Worm (Caenorhabditis elegans) whole organism, young adult: ENCODE results near the gene W10C6.2.

Experiments used
- B0019.2 ChIP-seq: fragments of 200-800 bp; sonication (Bioruptor generic); conservative IDR thresholded peaks from 2 replicates; pipeline ENCODE4 v1.3.6; 2022; ENCODE audit warnings: missing genetic modification reagents, missing genetic modification characterization, missing compliant biosample characterization
- B0035.1 ChIP-seq: sonication (generic microtip); optimal IDR thresholded peaks from 2 replicates; lab custom pipeline; 2016; ENCODE audit warnings: missing genetic modification characterization, mild to moderate bottlenecking, missing compliant biosample characterization, missing genotype, missing genetic modification reagents
- B0261.1 ChIP-seq: sonication (generic microtip); optimal IDR thresholded peaks from 2 replicates; lab custom pipeline; 2016; ENCODE audit warnings: mild to moderate bottlenecking, missing genetic modification characterization, moderate library complexity, missing compliant biosample characterization
- B0336.3 ChIP-seq: fragments of 200-800 bp; sonication (Bioruptor generic); IDR thresholded peaks from 2 replicates; pipeline ENCODE4 v1.3.6; 2022; ENCODE audit warnings: missing genetic modification characterization, missing compliant biosample characterization
- D2030.7 ChIP-seq: fragments of 200-800 bp; sonication (Bioruptor generic); IDR thresholded peaks from 2 replicates; pipeline ENCODE4 v1.3.6; 2022; ENCODE audit warnings: missing genetic modification reagents, missing genetic modification characterization, missing compliant biosample characterization
- F39B2.1 ChIP-seq: fragments of 200-800 bp; sonication (Bioruptor generic); IDR thresholded peaks from 2 replicates; pipeline ENCODE4 v1.3.6; 2022; ENCODE audit warnings: missing genetic modification reagents, missing genetic modification characterization, missing compliant biosample characterization
- F49E8.2 ChIP-seq: sonication (generic microtip); optimal IDR thresholded peaks from 3 replicates; lab custom pipeline; 2017; ENCODE audit warnings: missing genetic modification characterization, mild to moderate bottlenecking, missing compliant biosample characterization, antibody characterized with exemption, moderate library complexity; ENCODE audit not compliant: insufficient read depth
- F52B5.7 ChIP-seq: sonication (generic microtip); optimal IDR thresholded peaks from 2 replicates; lab custom pipeline; 2016; ENCODE audit warnings: mild to moderate bottlenecking, missing genetic modification characterization, missing compliant biosample characterization
- F57A8.1 ChIP-seq: fragments of 200-800 bp; sonication (Bioruptor generic); optimal IDR thresholded peaks from 2 replicates; lab custom pipeline; 2018; ENCODE audit warnings: mild to moderate bottlenecking, missing genetic modification characterization, moderate library complexity, missing compliant biosample characterization
- Y67H2A.10 ChIP-seq: fragments of 200-800 bp; sonication (Bioruptor generic); conservative IDR thresholded peaks from 2 replicates; pipeline ENCODE4 v1.3.6; 2022; ENCODE audit warnings: missing genetic modification reagents, missing genetic modification characterization, missing compliant biosample characterization
- ZK185.1 ChIP-seq: sonication (generic microtip); optimal IDR thresholded peaks from 2 replicates; lab custom pipeline; 2016; ENCODE audit warnings: mild to moderate bottlenecking, missing genetic modification characterization, missing compliant biosample characterization; ENCODE audit not compliant: poor library complexity, severe bottlenecking
- athp-1 ChIP-seq: sonication (generic microtip); optimal IDR thresholded peaks from 2 replicates; lab custom pipeline; 2017; ENCODE audit warnings: mild to moderate bottlenecking, missing genetic modification characterization, missing compliant biosample characterization
- attf-3 ChIP-seq: fragments of 200-800 bp; sonication (Bioruptor generic); conservative IDR thresholded peaks from 2 replicates; pipeline ENCODE4 v1.3.6; 2022; ENCODE audit warnings: missing genetic modification reagents, missing genetic modification characterization, missing compliant biosample characterization
- attf-5 ChIP-seq: fragments of 200-800 bp; sonication (Bioruptor generic); optimal IDR thresholded peaks from 2 replicates; lab custom pipeline; 2018; ENCODE audit warnings: mild to moderate bottlenecking, missing genetic modification characterization, missing compliant biosample characterization
- attf-6 ChIP-seq: fragments of 200-800 bp; sonication (Bioruptor generic); IDR thresholded peaks from 2 replicates; pipeline ENCODE4 v1.3.6; 2022; ENCODE audit warnings: missing genetic modification reagents, missing genetic modification characterization, missing compliant biosample characterization
- ccch-3 ChIP-seq: fragments of 200-800 bp; sonication (Bioruptor generic); optimal IDR thresholded peaks from 2 replicates; lab custom pipeline; 2018; ENCODE audit warnings: mild to moderate bottlenecking, missing genetic modification characterization, missing compliant biosample characterization
- ceh-100 ChIP-seq: fragments of 200-800 bp; sonication (Bioruptor generic); IDR thresholded peaks from 2 replicates; pipeline ENCODE4 v1.3.6; 2022; ENCODE audit warnings: missing genetic modification reagents, missing genetic modification characterization, missing compliant biosample characterization
- ceh-27 ChIP-seq: fragments of 200-800 bp; sonication (Bioruptor generic); optimal IDR thresholded peaks from 2 replicates; lab custom pipeline; 2018; ENCODE audit warnings: mild to moderate bottlenecking, missing genetic modification characterization, moderate library complexity, missing compliant biosample characterization
- ceh-91 ChIP-seq: fragments of 200-800 bp; sonication (Bioruptor generic); IDR thresholded peaks from 2 replicates; pipeline ENCODE4 v1.3.6; 2022; ENCODE audit warnings: missing genetic modification reagents, missing genetic modification characterization, missing compliant biosample characterization
- chd-7 ChIP-seq: sonication (generic microtip); optimal IDR thresholded peaks from 2 replicates; lab custom pipeline; 2016; ENCODE audit warnings: mild to moderate bottlenecking, missing genetic modification characterization, moderate library complexity, missing compliant biosample characterization
- dpl-1 ChIP-seq: fragments of 150-350 bp; optimal IDR thresholded peaks from 2 replicates; lab custom pipeline; 2014; ENCODE audit warnings: missing biosample characterization, missing genetic modification reagents, missing genetic modification characterization
- efl-1 ChIP-seq: fragments of 150-350 bp; optimal IDR thresholded peaks from 2 replicates; lab custom pipeline; 2014; ENCODE audit warnings: missing biosample characterization, missing genetic modification reagents, missing genetic modification characterization
- egl-18 ChIP-seq: fragments of 200-800 bp; sonication (Bioruptor generic); IDR thresholded peaks from 2 replicates; pipeline ENCODE4 v1.3.6; 2022; ENCODE audit warnings: missing genetic modification reagents, missing genetic modification characterization, missing compliant biosample characterization
- egrh-3 ChIP-seq: fragments of 200-800 bp; sonication (Bioruptor generic); IDR thresholded peaks from 2 replicates; pipeline ENCODE4 v1.3.6; 2022; ENCODE audit warnings: missing genetic modification reagents, missing genetic modification characterization, missing compliant biosample characterization
- hmg-20 ChIP-seq: fragments of 200-800 bp; sonication (Bioruptor generic); IDR thresholded peaks from 2 replicates; pipeline ENCODE4 v1.3.6; 2022; ENCODE audit warnings: missing genetic modification reagents, missing genetic modification characterization, missing compliant biosample characterization
- hrde-1 ChIP-seq: sonication (generic microtip); optimal IDR thresholded peaks from 2 replicates; lab custom pipeline; 2016; ENCODE audit warnings: missing genetic modification characterization, mild to moderate bottlenecking, missing compliant biosample characterization, moderate library complexity, missing genotype, missing genetic modification reagents, borderline replicate concordance
- hsf-1 ChIP-seq: fragments of 200-800 bp; sonication (Bioruptor generic); IDR thresholded peaks from 2 replicates; pipeline ENCODE4 v1.3.6; 2022; ENCODE audit warnings: missing genetic modification reagents, missing genetic modification characterization, missing compliant biosample characterization
- lag-1 ChIP-seq: fragments of 200-800 bp; sonication (Bioruptor generic); IDR thresholded peaks from 2 replicates; pipeline ENCODE4 v1.3.6; 2022; ENCODE audit warnings: missing genetic modification reagents, missing genetic modification characterization, missing compliant biosample characterization
- let-526 ChIP-seq: fragments of 200-800 bp; sonication (Bioruptor generic); IDR thresholded peaks from 2 replicates; pipeline ENCODE4 v1.3.6; 2022; ENCODE audit warnings: missing genetic modification reagents, missing genetic modification characterization, missing compliant biosample characterization
- lin-26 ChIP-seq: fragments of 200-800 bp; sonication (Bioruptor generic); IDR thresholded peaks from 2 replicates; pipeline ENCODE4 v1.3.6; 2022; ENCODE audit warnings: missing genetic modification reagents, missing genetic modification characterization, missing compliant biosample characterization
- lsl-1 ChIP-seq: fragments of 200-800 bp; sonication (Bioruptor generic); optimal IDR thresholded peaks from 2 replicates; lab custom pipeline; 2018; ENCODE audit warnings: mild to moderate bottlenecking, missing genetic modification characterization, moderate library complexity, missing compliant biosample characterization
- lsy-27 ChIP-seq: sonication (generic microtip); optimal IDR thresholded peaks from 2 replicates; lab custom pipeline; 2017; ENCODE audit warnings: missing genetic modification characterization, mild to moderate bottlenecking, missing compliant biosample characterization, antibody characterized with exemption, missing genotype, borderline replicate concordance; ENCODE audit not compliant: insufficient read depth
- madf-10 ChIP-seq: sonication (generic microtip); optimal IDR thresholded peaks from 2 replicates; lab custom pipeline; 2016; ENCODE audit warnings: mild to moderate bottlenecking, missing genetic modification characterization, missing compliant biosample characterization
- madf-8 ChIP-seq: fragments of 200-800 bp; sonication (Bioruptor generic); conservative IDR thresholded peaks from 2 replicates; pipeline ENCODE4 v1.3.6; 2022; ENCODE audit warnings: missing genetic modification reagents, missing genetic modification characterization, missing compliant biosample characterization
- mel-28 ChIP-seq: sonication (generic microtip); optimal IDR thresholded peaks from 2 replicates; lab custom pipeline; 2016; ENCODE audit warnings: borderline replicate concordance, mild to moderate bottlenecking, missing genetic modification characterization, missing compliant biosample characterization
- mes-4 ChIP-seq: sonication (generic microtip); optimal IDR thresholded peaks from 2 replicates; lab custom pipeline; 2016; ENCODE audit warnings: missing genotype, missing genetic modification characterization, missing compliant biosample characterization
- nfyb-1 ChIP-seq: fragments of 200-800 bp; sonication (Bioruptor generic); IDR thresholded peaks from 2 replicates; pipeline ENCODE4 v1.3.6; 2022; ENCODE audit warnings: missing genetic modification reagents, missing genetic modification characterization, missing compliant biosample characterization
- nhr-27 ChIP-seq: fragments of 200-800 bp; sonication (Bioruptor generic); optimal IDR thresholded peaks from 2 replicates; lab custom pipeline; 2018; ENCODE audit warnings: mild to moderate bottlenecking, missing genetic modification characterization, moderate library complexity, missing compliant biosample characterization
- rec-8 ChIP-seq, 2 experiments: sonication (generic microtip); optimal IDR thresholded peaks; 2 replicates each; lab custom pipeline; 2016; ENCODE audit warnings: mild to moderate bottlenecking in 2 of 2, missing genetic modification characterization in 2 of 2, missing genetic modification reagents in 2 of 2, missing genotype in 2 of 2, missing biosample characterization in 1 of 2, missing compliant biosample characterization in 1 of 2, moderate library complexity in 1 of 2
- sea-2 ChIP-seq: fragments of 200-800 bp; sonication (Bioruptor generic); IDR thresholded peaks from 2 replicates; pipeline ENCODE4 v1.3.6; 2022; ENCODE audit warnings: missing genetic modification characterization, missing compliant biosample characterization
- snpc-3.4 ChIP-seq: sonication (generic microtip); optimal IDR thresholded peaks from 2 replicates; lab custom pipeline; 2017; ENCODE audit warnings: missing genetic modification characterization, mild to moderate bottlenecking, missing compliant biosample characterization, antibody characterized with exemption, moderate library complexity, missing genotype, missing genetic modification reagents
- tbp1 ChIP-seq: fragments of 200-800 bp; sonication (Bioruptor generic); optimal IDR thresholded peaks from 2 replicates; lab custom pipeline; 2018; ENCODE audit warnings: mild to moderate bottlenecking, missing genetic modification characterization, missing compliant biosample characterization
- ztf-6 ChIP-seq: fragments of 200-800 bp; sonication (Bioruptor generic); IDR thresholded peaks from 2 replicates; pipeline ENCODE4 v1.3.6; 2022; ENCODE audit warnings: missing genetic modification reagents, missing genetic modification characterization, missing compliant biosample characterization

W10C6.2 gene

DNA sequence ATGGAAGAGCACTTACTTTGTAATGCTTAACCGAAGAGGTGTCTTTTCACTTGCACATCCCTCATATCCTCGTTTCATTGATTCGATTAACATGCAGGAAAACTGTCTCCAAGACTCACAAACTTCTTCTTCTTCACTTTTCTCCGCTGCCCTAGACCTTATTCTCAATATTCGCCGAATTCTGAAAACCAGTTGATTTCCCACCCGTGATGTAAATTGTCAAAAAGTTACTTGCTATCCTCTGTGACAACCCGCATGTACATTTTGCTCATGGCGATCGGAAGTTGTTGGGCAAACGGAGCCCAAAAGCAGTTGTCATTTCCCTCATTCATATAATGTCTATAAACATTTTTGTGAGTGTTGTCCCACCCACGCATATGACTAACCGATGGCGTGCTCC is 11.3 kb downstream of the W10C6.2 start:
- TF ChIP-seq athp-1 (tag; lab: Kevin White, UChicago) (no peak), ZK185.1 (tag; lab: Kevin White, UChicago) (no peak), hmg-20 (GFP tag; lab: Robert Waterston, UW) (no peak), nhr-27 (tag; lab: Kevin White, UChicago) (no peak), efl-1 (GFP tag; lab: Kevin White, UChicago) (no peak), ceh-100 (GFP tag; lab: Robert Waterston, UW) (no peak), D2030.7 (GFP tag; lab: Robert Waterston, UW) (no peak), chd-7 (no peak), let-526 (GFP tag; lab: Robert Waterston, UW) (no peak), tbp1 (GFP tag; lab: Kevin White, UChicago) (no peak), ccch-3 (no peak), nfyb-1 (GFP tag; lab: Robert Waterston, UW) (no peak), attf-3 (GFP tag; lab: Robert Waterston, UW) (no peak), B0261.1 (tag; lab: Kevin White, UChicago) (no peak), snpc-3.4 (no peak), hrde-1 (no peak), B0019.2 (no peak), ztf-6 (GFP tag; lab: Robert Waterston, UW) (no peak), attf-6 (GFP tag; lab: Robert Waterston, UW) (no peak)

DNA sequence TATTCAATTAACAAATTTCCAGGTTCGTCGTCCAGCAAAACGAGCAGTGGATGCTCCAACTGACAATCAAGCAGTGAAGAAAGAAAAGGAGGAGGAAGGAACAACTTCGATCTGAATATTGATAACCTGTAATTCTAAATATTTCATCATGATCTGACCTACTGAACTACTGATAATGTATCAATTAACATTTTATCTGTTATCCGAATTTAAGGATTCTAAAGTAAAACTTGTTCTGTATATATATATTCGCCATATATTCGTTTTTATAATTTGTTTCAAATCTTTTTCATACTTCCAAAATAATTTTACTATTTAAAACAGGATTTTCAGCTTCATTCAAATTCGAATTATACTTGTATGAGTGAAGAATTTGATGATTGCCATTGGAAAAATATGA is 13.9 kb downstream of the W10C6.2 start, which contains the start of gene apc-17:
apc-17 (plus strand) TSS at position 301 of the 400 bp plus-strand sequence.
- peak; percentile 22 for TF ChIP-seq F49E8.2
- no peak for TF ChIP-seq rec-8 (tag; optimal IDR thresholded peaks at IDR 0.05; lab: Kevin White, UChicago)
- TF ChIP-seq lin-26 (GFP tag; lab: Robert Waterston, UW) = no peak
- TF ChIP-seq dpl-1 (GFP tag; lab: Kevin White, UChicago) = no peak
- TF ChIP-seq, all 124 proteins: peak for 1

DNA sequence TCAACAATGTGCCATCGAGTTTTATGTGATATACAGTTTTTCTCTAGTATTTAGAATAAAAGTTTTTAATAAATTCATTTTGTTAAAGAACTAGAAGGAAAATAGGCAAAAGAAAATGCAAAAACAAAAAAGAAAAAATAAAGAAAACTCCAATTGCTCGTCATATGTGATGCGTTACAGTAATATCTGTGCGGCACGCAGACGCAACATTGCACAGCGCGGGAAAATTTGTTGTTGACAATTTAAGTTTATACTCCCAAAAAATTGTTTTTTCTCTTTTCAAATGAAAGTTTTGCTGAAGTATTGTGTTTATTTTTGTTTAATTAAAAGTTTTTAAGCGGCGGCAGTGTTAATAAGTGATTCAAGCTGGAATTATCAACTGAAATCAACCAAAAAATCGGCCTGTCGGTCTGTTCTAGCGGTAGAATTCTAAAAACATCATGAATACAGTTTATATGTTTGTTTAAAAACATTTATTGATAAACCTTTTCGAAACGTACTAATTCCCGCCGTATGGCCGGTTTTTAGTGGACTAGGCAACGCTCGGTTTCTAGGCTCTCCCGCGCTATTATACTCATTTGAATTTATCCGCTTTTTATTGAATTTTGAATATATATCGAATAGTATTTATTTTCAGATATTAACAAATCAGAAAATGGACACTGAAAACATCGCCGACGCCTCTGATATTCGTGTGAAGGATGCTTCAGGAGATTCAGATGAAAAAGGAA is 15.6 kb downstream of the W10C6.2 start, which contains the start of gene nasp-1:
nasp-1 (plus strand) TSS at position 632 of the 731 bp plus-strand sequence.
- TF ChIP-seq lsl-1 (GFP tag; lab: Kevin White, UChicago) (peak; percentile 91), madf-10 (no peak), mel-28 (no peak), madf-8 (peak; percentile 79), chd-7 (no peak), mes-4 (tag; lab: Kevin White, UChicago) (no peak), rec-8 (tag; optimal IDR thresholded peaks at IDR 0.05; lab: Kevin White, UChicago) (no peak), attf-5 (no peak), egrh-3 (no peak), ztf-6 (GFP tag; lab: Robert Waterston, UW) (no peak), F39B2.1 (GFP tag; lab: Robert Waterston, UW) (no peak), F52B5.7 (no peak), efl-1 (GFP tag; lab: Kevin White, UChicago) (peak; percentile 94), sea-2 (GFP tag; lab: Robert Waterston, UW) (no peak), F57A8.1 (GFP tag; lab: Kevin White, UChicago) (no peak), ceh-91 (GFP tag; lab: Robert Waterston, UW) (peak; percentile 58; the same call in 1 of the 2 replicates), B0035.1 (no peak), B0336.3 (GFP tag; lab: Robert Waterston, UW) (no peak), lsy-27 (tag; lab: Kevin White, UChicago) (no peak), ceh-27 (no peak), D2030.7 (GFP tag; lab: Robert Waterston, UW) (peak; percentile 81), hsf-1 (peak; percentile 69; the same call in 1 of the 2 replicates), Y67H2A.10 (GFP tag; lab: Robert Waterston, UW) (no peak), lag-1 (no peak), egl-18 (GFP tag; lab: Robert Waterston, UW) (no peak)
